Worm (Caenorhabditis elegans): ENCODE measurements around the gene gst-39.

The gst-39 gene

DNA sequence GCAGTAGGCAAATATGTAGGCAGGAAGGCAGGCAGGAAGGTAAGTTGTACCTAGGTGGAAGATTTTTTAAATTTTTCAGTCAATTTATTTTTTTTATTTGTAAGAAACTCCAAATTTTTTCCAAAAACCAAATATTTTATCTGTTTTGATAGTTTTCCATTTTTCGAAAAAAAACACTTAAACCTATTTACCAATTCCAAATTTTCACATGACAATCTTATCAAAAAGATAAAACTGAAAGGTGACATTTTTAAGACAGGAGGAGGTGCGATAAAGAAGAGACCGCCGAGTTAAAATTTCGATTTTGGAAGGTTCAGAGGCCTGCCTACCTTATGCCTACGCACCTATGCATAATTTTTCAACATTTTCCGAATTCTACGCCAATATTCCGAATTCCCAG, 19.3 kb upstream of the gst-39 start:
- TF ChIP-seq ref-1 (GFP tag; conservative IDR thresholded peaks at IDR 0.05) (no peak), flt-1 (GFP tag; IDR thresholded peaks at IDR 0.05) (no peak), ztf-29 (GFP tag; IDR thresholded peaks at IDR 0.05) (no peak), med-1 (GFP tag; optimal IDR thresholded peaks at IDR 0.05; ENCODE audit: insufficient read depth) (no peak), T22C8.4 (GFP tag; IDR thresholded peaks at IDR 0.05) (no peak)

DNA sequence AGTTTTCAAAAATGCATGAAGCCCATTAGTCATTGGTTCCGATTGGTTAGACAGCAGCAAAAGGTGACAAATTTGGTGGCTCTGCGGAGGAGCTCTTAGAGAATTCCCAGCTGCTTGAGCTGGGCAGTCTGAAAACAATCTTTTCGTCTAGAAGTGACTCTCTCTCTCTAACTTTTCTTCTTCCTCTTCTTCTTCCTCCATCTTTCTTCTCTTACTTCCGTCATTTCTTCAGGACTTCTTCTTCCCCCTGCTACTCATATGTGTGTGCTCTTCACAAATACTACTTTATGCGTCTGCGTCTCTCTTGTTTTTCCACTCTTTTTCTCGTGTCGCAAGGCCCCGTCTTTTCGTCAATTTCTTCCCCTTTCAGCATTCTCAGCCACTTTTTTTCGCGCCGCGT, 18.2 kb upstream of the gst-39 start:
- TF ChIP-seq klf-2 (GFP tag; conservative IDR thresholded peaks at IDR 0.05) (no peak), ztf-29 (GFP tag; IDR thresholded peaks at IDR 0.05) (no peak), ref-1 (GFP tag; conservative IDR thresholded peaks at IDR 0.05) (no peak), cog-1 (tag; optimal IDR thresholded peaks at IDR 0.05) (no peak), flt-1 (GFP tag; IDR thresholded peaks at IDR 0.05) (no peak), T22C8.4 (GFP tag; IDR thresholded peaks at IDR 0.05) (no peak), tab-1 (GFP tag; IDR thresholded peaks at IDR 0.05) (no peak), med-1 (GFP tag; optimal IDR thresholded peaks at IDR 0.05; ENCODE audit: insufficient read depth) (no peak), ztf-23 (GFP tag; IDR thresholded peaks at IDR 0.05) (no peak)

ce11 chrII:15185289-15185688, 13.6 kb upstream of the gst-39 start, which contains the start of gene gst-35:
Gene gst-35 (minus strand): TSS chrII:15185389.
- TF ChIP-seq cog-1 (tag; optimal IDR thresholded peaks at IDR 0.05), result no peak
- no peak for TF ChIP-seq tab-1 (GFP tag; IDR thresholded peaks at IDR 0.05)
- TF ChIP-seq ztf-23 (GFP tag; IDR thresholded peaks at IDR 0.05), result no peak
- no peak for TF ChIP-seq flt-1 (GFP tag; IDR thresholded peaks at IDR 0.05)
- no peak for TF ChIP-seq klf-2 (GFP tag; conservative IDR thresholded peaks at IDR 0.05)
- TF ChIP-seq med-1 (GFP tag; optimal IDR thresholded peaks at IDR 0.05; ENCODE audit: insufficient read depth), result no peak
- TF ChIP-seq ztf-29 (GFP tag; IDR thresholded peaks at IDR 0.05), result no peak

- TF ChIP-seq ztf-23 (GFP tag; IDR thresholded peaks at IDR 0.05) (no peak), ref-1 (GFP tag; conservative IDR thresholded peaks at IDR 0.05) (no peak), med-1 (GFP tag; optimal IDR thresholded peaks at IDR 0.05; ENCODE audit: insufficient read depth) (no peak), flt-1 (GFP tag; IDR thresholded peaks at IDR 0.05) (no peak), klf-2 (GFP tag; conservative IDR thresholded peaks at IDR 0.05) (no peak)
Measured at ce11 chrII:15183139-15183538, 11.4 kb upstream of the gst-39 start, which contains the start of gene gst-34. Gene gst-34 (minus strand): TSS chrII:15183239.

- TF ChIP-seq ztf-29 (GFP tag; IDR thresholded peaks at IDR 0.05) (no peak), klf-2 (GFP tag; conservative IDR thresholded peaks at IDR 0.05) (no peak), med-1 (GFP tag; optimal IDR thresholded peaks at IDR 0.05; ENCODE audit: insufficient read depth) (no peak), flt-1 (GFP tag; IDR thresholded peaks at IDR 0.05) (no peak), T22C8.4 (GFP tag; IDR thresholded peaks at IDR 0.05) (no peak), ztf-23 (GFP tag; IDR thresholded peaks at IDR 0.05) (no peak), tab-1 (GFP tag; IDR thresholded peaks at IDR 0.05) (no peak), cog-1 (tag; optimal IDR thresholded peaks at IDR 0.05) (no peak), ref-1 (GFP tag; conservative IDR thresholded peaks at IDR 0.05) (no peak)
Measured at ce11 chrII:15178494-15178893, 6.8 kb upstream of the gst-39 start, which contains the start of gene gst-32. Gene gst-32 (minus strand): TSS chrII:15178594.

ce11 chrII:15175643-15176042, 3.9 kb upstream of the gst-39 start, which contains the start of gene Y53F4B.36:
Gene Y53F4B.36 (plus strand): TSS chrII:15175943.
- TF ChIP-seq ztf-29 (GFP tag; IDR thresholded peaks at IDR 0.05), result no peak
- TF ChIP-seq med-1 (GFP tag; optimal IDR thresholded peaks at IDR 0.05; ENCODE audit: insufficient read depth), result no peak
- no peak for TF ChIP-seq tab-1 (GFP tag; IDR thresholded peaks at IDR 0.05)
- TF ChIP-seq cog-1 (tag; optimal IDR thresholded peaks at IDR 0.05), result no peak
- TF ChIP-seq ref-1 (GFP tag; conservative IDR thresholded peaks at IDR 0.05), result no peak
- no peak for TF ChIP-seq flt-1 (GFP tag; IDR thresholded peaks at IDR 0.05)
- no peak for TF ChIP-seq T22C8.4 (GFP tag; IDR thresholded peaks at IDR 0.05)
- no peak for TF ChIP-seq klf-2 (GFP tag; conservative IDR thresholded peaks at IDR 0.05)
- TF ChIP-seq ztf-23 (GFP tag; IDR thresholded peaks at IDR 0.05), result no peak

DNA sequence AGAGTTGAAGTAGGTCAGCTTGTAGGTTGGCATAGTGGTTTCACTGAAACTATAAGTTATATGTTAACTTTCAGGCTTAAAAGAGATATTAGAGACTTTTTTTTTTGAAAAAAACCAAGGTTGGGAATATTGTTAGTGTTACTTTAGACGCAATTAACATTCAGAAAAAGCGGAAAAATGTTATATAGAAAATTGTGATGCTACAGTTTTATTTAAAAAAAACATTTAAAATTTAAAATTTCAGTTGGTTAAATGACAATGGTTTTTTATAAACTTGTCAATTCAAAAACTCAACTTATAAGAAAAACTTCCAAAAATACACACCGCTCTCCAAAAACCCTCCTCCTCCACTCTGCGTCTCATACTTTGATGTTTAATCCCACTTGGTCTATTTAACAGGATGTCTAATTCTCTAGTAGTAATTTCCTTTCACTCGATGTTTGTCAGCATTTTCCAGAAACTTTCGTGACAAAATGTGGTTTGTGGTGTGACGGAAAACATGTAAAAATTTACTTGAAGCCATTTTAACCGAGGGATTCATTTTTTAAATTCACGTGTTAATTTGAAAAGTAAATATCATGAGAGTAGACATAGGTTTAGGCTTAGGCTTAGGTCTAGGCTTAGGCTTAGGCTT, 3.3 kb upstream of the gst-39 start, which contains the start of gene gst-31:
gst-31 (minus strand) TSS at position 51 of the 634 bp plus-strand sequence.
- TF ChIP-seq ztf-23 (GFP tag; IDR thresholded peaks at IDR 0.05), result no peak
- no peak for TF ChIP-seq ztf-29 (GFP tag; IDR thresholded peaks at IDR 0.05)
- no peak for TF ChIP-seq T22C8.4 (GFP tag; IDR thresholded peaks at IDR 0.05)
- no peak for TF ChIP-seq ref-1 (GFP tag; conservative IDR thresholded peaks at IDR 0.05)
- no peak for TF ChIP-seq tab-1 (GFP tag; IDR thresholded peaks at IDR 0.05)
- TF ChIP-seq med-1 (GFP tag; optimal IDR thresholded peaks at IDR 0.05; ENCODE audit: insufficient read depth), result no peak
- no peak for TF ChIP-seq cog-1 (tag; optimal IDR thresholded peaks at IDR 0.05)
- no peak for TF ChIP-seq flt-1 (GFP tag; IDR thresholded peaks at IDR 0.05)
- no peak for TF ChIP-seq klf-2 (GFP tag; conservative IDR thresholded peaks at IDR 0.05)

DNA sequence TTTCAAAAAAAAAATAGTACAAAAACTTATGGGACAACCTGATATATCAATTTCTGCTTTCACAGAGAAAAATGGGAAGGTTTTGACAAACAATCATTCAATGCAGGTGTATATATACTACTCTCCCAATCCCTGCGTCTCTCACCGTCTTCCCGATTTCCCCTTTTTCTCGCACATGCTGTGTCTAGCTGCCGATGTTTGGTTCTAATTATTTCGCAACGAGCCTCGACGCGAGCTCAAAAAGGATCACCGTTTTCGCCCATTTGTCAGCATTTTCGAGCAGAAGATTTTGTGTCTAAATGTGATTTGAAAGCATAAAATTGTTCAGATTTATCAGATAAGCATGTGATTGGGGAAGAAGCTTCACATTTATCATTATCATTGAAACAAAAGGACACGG, 1.5 kb upstream of the gst-39 start:
- no peak for TF ChIP-seq med-1 (GFP tag; optimal IDR thresholded peaks at IDR 0.05; ENCODE audit: insufficient read depth)
- TF ChIP-seq T22C8.4 (GFP tag; IDR thresholded peaks at IDR 0.05), result no peak
- no peak for TF ChIP-seq ref-1 (GFP tag; conservative IDR thresholded peaks at IDR 0.05)
- TF ChIP-seq klf-2 (GFP tag; conservative IDR thresholded peaks at IDR 0.05), result no peak
- TF ChIP-seq ztf-23 (GFP tag; IDR thresholded peaks at IDR 0.05), result no peak
- no peak for TF ChIP-seq cog-1 (tag; optimal IDR thresholded peaks at IDR 0.05)

- TF ChIP-seq cog-1 (tag; optimal IDR thresholded peaks at IDR 0.05) (no peak), T22C8.4 (GFP tag; IDR thresholded peaks at IDR 0.05) (no peak)
Measured at ce11 chrII:15169811-15170282, 1.9 kb downstream of the gst-39 start, which contains the start of gene gst-29. Gene gst-29 (minus strand): TSS chrII:15169861.

DNA sequence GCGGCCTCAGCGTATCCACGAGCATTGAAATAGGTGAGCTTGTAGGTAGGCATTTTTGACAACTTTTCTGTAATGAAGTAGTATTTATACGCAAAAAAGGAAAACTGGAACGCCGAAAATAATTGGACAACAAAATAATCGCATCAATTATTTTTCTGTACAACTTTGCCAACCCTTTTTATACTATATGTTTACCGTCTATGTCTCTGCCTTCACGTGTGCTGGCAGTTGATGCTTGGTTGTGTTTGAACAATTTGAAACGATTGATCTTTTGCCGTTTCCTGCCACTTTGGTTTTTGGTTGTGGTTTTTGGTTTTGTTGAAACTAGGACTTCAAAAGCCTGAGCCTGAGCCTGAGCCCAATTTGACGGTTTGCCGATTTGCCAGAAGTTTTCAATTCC, 4.4 kb downstream of the gst-39 start, which contains the start of gene gst-28:
gst-28 (minus strand) TSS at position 238 of the 400 bp plus-strand sequence.
- no peak for TF ChIP-seq ztf-23 (GFP tag; IDR thresholded peaks at IDR 0.05)
- no peak for TF ChIP-seq cog-1 (tag; optimal IDR thresholded peaks at IDR 0.05)
- no peak for TF ChIP-seq flt-1 (GFP tag; IDR thresholded peaks at IDR 0.05)
- no peak for TF ChIP-seq klf-2 (GFP tag; conservative IDR thresholded peaks at IDR 0.05)
- TF ChIP-seq ref-1 (GFP tag; conservative IDR thresholded peaks at IDR 0.05), result no peak
- TF ChIP-seq med-1 (GFP tag; optimal IDR thresholded peaks at IDR 0.05; ENCODE audit: insufficient read depth), result no peak
- TF ChIP-seq tab-1 (GFP tag; IDR thresholded peaks at IDR 0.05), result no peak
- TF ChIP-seq T22C8.4 (GFP tag; IDR thresholded peaks at IDR 0.05), result no peak
- TF ChIP-seq ztf-29 (GFP tag; IDR thresholded peaks at IDR 0.05), result no peak

All from whole organism, midembryonic.